Worm (Caenorhabditis elegans): ENCODE results near the gene gyg-2.

gyg-2 gene

ce11 chrV:16699752-16700259, 46.3 kb downstream of the gyg-2 start, which contains the start of gene Y70C5C.1 (continued):
- TF ChIP-seq ceh-34 (tag; optimal IDR thresholded peaks at IDR 0.05) (no peak), che-1 (tag; optimal IDR thresholded peaks at IDR 0.05) (peak; percentile 61), ceh-18 (tag; optimal IDR thresholded peaks at IDR 0.05) (no peak), Y22D7AL.16 (tag; optimal IDR thresholded peaks at IDR 0.05) (no peak), pros-1 (tag; optimal IDR thresholded peaks at IDR 0.05) (no peak)

- TF ChIP-seq pha-2 (tag; optimal IDR thresholded peaks at IDR 0.05) (no peak), ceh-9 (tag; optimal IDR thresholded peaks at IDR 0.05) (no peak), C08G9.2 (tag; optimal IDR thresholded peaks at IDR 0.05) (no peak), pag-3 (tag; optimal IDR thresholded peaks at IDR 0.05; ENCODE audit: borderline replicate concordance) (no peak)
Observed at ce11 chrV:16697178-16697577, 48.9 kb downstream of the gyg-2 start, which contains the start of gene srw-41. Gene srw-41, plus strand, starts transcription at chrV:16697478.

- TF ChIP-seq ahr-1 (tag; optimal IDR thresholded peaks at IDR 0.05) (no peak), dve-1 (tag; optimal IDR thresholded peaks at IDR 0.05) (no peak)
Observed at ce11 chrV:16695499-16695898, 50.6 kb downstream of the gyg-2 start.

All from whole organism, late embryonic.